Fruit fly (Drosophila melanogaster): ENCODE measurements around the gene Vps16A.

Gene Vps16A

DNA sequence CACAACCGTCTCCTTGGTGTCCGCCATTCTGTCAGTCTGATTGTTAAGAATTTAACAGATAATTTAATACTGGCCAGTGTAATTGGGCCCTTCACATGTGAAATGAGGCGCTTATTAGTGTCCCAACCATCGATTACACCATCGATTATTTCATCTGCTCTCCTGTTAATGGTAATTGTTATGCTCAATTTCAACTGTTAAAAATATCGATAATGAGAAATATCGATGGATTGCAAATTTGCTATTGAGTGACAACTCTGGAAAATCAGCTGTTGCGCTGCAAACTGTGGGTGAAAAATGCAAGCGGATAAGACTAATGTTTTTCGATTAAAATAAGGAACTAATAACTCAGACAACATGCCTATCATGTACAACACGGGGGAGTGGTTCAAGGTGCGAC is at the start of gene Vps16A, which contains the start of gene TrpRS (continued):
- TF ChIP-seq CG4617 (GFP tag; optimal IDR thresholded peaks at IDR 0.05; ENCODE audit: borderline replicate concordance) (peak; percentile 82), CG30020 (tag; optimal IDR thresholded peaks at IDR 0.05) (peak; percentile 82), HLH4C (GFP tag; IDR thresholded peaks at IDR 0.05; ENCODE audit: partially characterized antibody) (peak; percentile 99), CrebB (tag; optimal IDR thresholded peaks at IDR 0.05) (peak; percentile 41), B-H2 (GFP tag; optimal IDR thresholded peaks at IDR 0.05) (peak; percentile 50), Fer2 (tag; optimal IDR thresholded peaks at IDR 0.05) (no peak), chn (GFP tag; optimal IDR thresholded peaks at IDR 0.05) (peak; percentile 30), CG6791 (GFP tag; IDR thresholded peaks at IDR 0.05; ENCODE audit: partially characterized antibody) (peak; percentile 99), CG13624 (GFP tag; optimal IDR thresholded peaks at IDR 0.05) (peak; percentile 0), sd (tag; optimal IDR thresholded peaks at IDR 0.05) (no peak), CG18619 (GFP tag; optimal IDR thresholded peaks at IDR 0.05) (no peak), slp2 (GFP tag; optimal IDR thresholded peaks at IDR 0.05) (no peak), CG34224 (GFP tag; IDR thresholded peaks at IDR 0.05; ENCODE audit: partially characterized antibody) (peak; percentile 99), CG7839 (tag; optimal IDR thresholded peaks at IDR 0.05) (no peak), CG17829 (tag; optimal IDR thresholded peaks at IDR 0.05) (peak; percentile 63), CG30403 (GFP tag; optimal IDR thresholded peaks at IDR 0.05) (no peak), Elba2 (GFP tag; optimal IDR thresholded peaks at IDR 0.05) (peak; percentile 82), sob (GFP tag; IDR thresholded peaks at IDR 0.05) (0 out of 2 replicates have a peak, but pooled peaks have one; percentile 22), CG33213 (GFP tag; optimal IDR thresholded peaks at IDR 0.05) (peak; percentile 30), Scr (GFP tag; IDR thresholded peaks at IDR 0.05; ENCODE audit: partially characterized antibody) (peak; percentile 96), hkb (optimal IDR thresholded peaks at IDR 0.05) (peak; percentile 20), hkb (GFP tag; IDR thresholded peaks at IDR 0.05) (no peak), wdn (GFP tag; IDR thresholded peaks at IDR 0.05) (no peak), ems (GFP tag; optimal IDR thresholded peaks at IDR 0.05) (peak; percentile 17), chinmo (GFP tag; IDR thresholded peaks at IDR 0.05; ENCODE audit: partially characterized antibody) (peak; percentile 100), CG15269 (tag; optimal IDR thresholded peaks at IDR 0.05) (no peak), lola (GFP tag; optimal IDR thresholded peaks at IDR 0.05) (no peak), amos (GFP tag; IDR thresholded peaks at IDR 0.05; ENCODE audit: partially characterized antibody) (peak; percentile 98), CG3995 (GFP tag; optimal IDR thresholded peaks at IDR 0.05) (peak; percentile 78), CG17612 (GFP tag; IDR thresholded peaks at IDR 0.05) (no peak), dm (GFP tag; optimal IDR thresholded peaks at IDR 0.05) (peak; percentile 74), HmgZ (tag; optimal IDR thresholded peaks at IDR 0.05) (peak; percentile 77), YL-1 (GFP tag; optimal IDR thresholded peaks at IDR 0.05) (peak; percentile 92), CHES-1-like (GFP tag; optimal IDR thresholded peaks at IDR 0.05) (peak; percentile 53), Awh (GFP tag; IDR thresholded peaks at IDR 0.05) (no peak), pb (GFP tag; optimal IDR thresholded peaks at IDR 0.05) (no peak), unc-4 (GFP tag; IDR thresholded peaks at IDR 0.05; ENCODE audit: partially characterized antibody) (peak; percentile 98), hbn (GFP tag; IDR thresholded peaks at IDR 0.05; ENCODE audit: partially characterized antibody) (peak; percentile 97), crp (GFP tag; optimal IDR thresholded peaks at IDR 0.05) (peak; percentile 86 to 98), CG4820 (GFP tag; optimal IDR thresholded peaks at IDR 0.05) (no peak), CG9932 (GFP tag; IDR thresholded peaks at IDR 0.05) (peak; percentile 37; the same call in 1 of the 2 replicates), mirr (GFP tag; optimal IDR thresholded peaks at IDR 0.05) (peak; percentile 23), CG6272 (GFP tag; IDR thresholded peaks at IDR 0.05) (peak; percentile 28; the same call in 1 of the 2 replicates), pnt (GFP tag; optimal IDR thresholded peaks at IDR 0.05) (no peak)
